Fruit fly (Drosophila melanogaster) whole organism, prepupa: ENCODE data around the gene Alp11.

Source experiments
- Blimp-1 ChIP-seq: fragments of 200-800 bp; sonication (Bioruptor generic); optimal IDR thresholded peaks from 3 replicates; lab custom pipeline; 2017; ENCODE audit warnings: missing biosample characterization, missing genetic modification characterization, mild to moderate bottlenecking, moderate library complexity, missing genetic modification reagents
- CG10631 ChIP-seq: fragments of 200-800 bp; sonication (Bioruptor generic); optimal IDR thresholded peaks from 2 replicates; lab custom pipeline; 2016; ENCODE audit warnings: missing biosample characterization, missing genetic modification characterization
- CG10669 ChIP-seq: fragments of 200-800 bp; sonication (Bioruptor generic); optimal IDR thresholded peaks from 3 replicates; lab custom pipeline; 2018; ENCODE audit warnings: missing biosample characterization, mild to moderate bottlenecking, missing genetic modification characterization, moderate library complexity
- CG11294 ChIP-seq: fragments of 200-800 bp; sonication (Bioruptor generic); IDR thresholded peaks from 2 replicates; pipeline ENCODE4 v1.3.6; 2022; ENCODE audit warnings: missing biosample characterization, missing genetic modification characterization
- CG11902 ChIP-seq: fragments of 200-800 bp; sonication (Bioruptor generic); optimal IDR thresholded peaks from 3 replicates; lab custom pipeline; 2016; ENCODE audit warnings: missing biosample characterization, missing genetic modification characterization
- CG16779 ChIP-seq: fragments of 200-800 bp; sonication (Bioruptor generic); optimal IDR thresholded peaks from 3 replicates; lab custom pipeline; 2017; ENCODE audit warnings: missing biosample characterization, mild to moderate bottlenecking, missing genetic modification characterization
- CG3032 ChIP-seq: fragments of 200-800 bp; optimal IDR thresholded peaks from 2 replicates; lab custom pipeline; 2019; ENCODE audit warnings: missing biosample characterization, mild to moderate bottlenecking, missing genetic modification characterization, moderate library complexity
- CG31627 ChIP-seq: fragments of 200-800 bp; sonication (Bioruptor generic); optimal IDR thresholded peaks from 3 replicates; lab custom pipeline; 2016; ENCODE audit warnings: missing biosample characterization, missing genetic modification characterization
- CG32006 ChIP-seq: fragments of 200-800 bp; sonication (Bioruptor generic); optimal IDR thresholded peaks from 3 replicates; lab custom pipeline; 2017; ENCODE audit warnings: missing biosample characterization, mild to moderate bottlenecking, missing genetic modification characterization
- CG34406 ChIP-seq: fragments of 200-800 bp; sonication (Bioruptor generic); optimal IDR thresholded peaks from 3 replicates; lab custom pipeline; 2016; ENCODE audit warnings: missing biosample characterization, missing genetic modification characterization
- CG3919 ChIP-seq: fragments of 200-800 bp; sonication (Bioruptor generic); optimal IDR thresholded peaks from 3 replicates; lab custom pipeline; 2016; ENCODE audit warnings: missing biosample characterization, missing genetic modification characterization
- CG4318 ChIP-seq: fragments of 200-800 bp; sonication (Bioruptor generic); optimal IDR thresholded peaks from 3 replicates; lab custom pipeline; 2017; ENCODE audit warnings: missing biosample characterization, mild to moderate bottlenecking, missing genetic modification characterization
- CG6163 ChIP-seq: fragments of 200-800 bp; sonication (Bioruptor generic); IDR thresholded peaks from 3 replicates; pipeline ENCODE4 v1.3.6; 2022; ENCODE audit warnings: missing biosample characterization, missing genetic modification characterization
- CG6276 ChIP-seq: fragments of 200-800 bp; sonication (Bioruptor generic); optimal IDR thresholded peaks from 2 replicates; lab custom pipeline; 2017; ENCODE audit warnings: missing biosample characterization, mild to moderate bottlenecking, missing genetic modification characterization
- CG6792 ChIP-seq: fragments of 200-800 bp; sonication (Bioruptor generic); optimal IDR thresholded peaks from 3 replicates; lab custom pipeline; 2016; ENCODE audit warnings: missing biosample characterization, missing genetic modification characterization
- CG6808 ChIP-seq: fragments of 200-800 bp; sonication (Bioruptor generic); optimal IDR thresholded peaks from 3 replicates; lab custom pipeline; 2017; ENCODE audit warnings: missing biosample characterization, missing genetic modification characterization, mild to moderate bottlenecking, moderate library complexity, missing genetic modification reagents
- CG8119 ChIP-seq: fragments of 200-800 bp; sonication (Bioruptor generic); IDR thresholded peaks from 3 replicates; pipeline ENCODE4 v1.3.6; 2022; ENCODE audit warnings: missing biosample characterization, missing genetic modification characterization
- CG8632 ChIP-seq: fragments of 200-800 bp; sonication (Bioruptor generic); optimal IDR thresholded peaks from 3 replicates; lab custom pipeline; 2016; ENCODE audit warnings: missing biosample characterization, missing genetic modification characterization
- Eip75B ChIP-seq: fragments of 200-800 bp; sonication (Bioruptor generic); optimal IDR thresholded peaks from 3 replicates; lab custom pipeline; 2016; ENCODE audit warnings: missing biosample characterization, missing genetic modification characterization
- Eip78C ChIP-seq: fragments of 200-800 bp; sonication (Bioruptor generic); peaks from one replicate; lab custom pipeline; 2016; ENCODE audit warnings: missing biosample characterization, missing genetic modification characterization
- Eip93F ChIP-seq: fragments of 200-800 bp; sonication (Bioruptor generic); optimal IDR thresholded peaks from 2 replicates; lab custom pipeline; 2016; ENCODE audit warnings: missing biosample characterization, mild to moderate bottlenecking, missing genetic modification characterization
- Ets21C ChIP-seq: fragments of 200-800 bp; sonication (Bioruptor generic); optimal IDR thresholded peaks from 3 replicates; lab custom pipeline; 2016; ENCODE audit warnings: missing biosample characterization, missing genetic modification characterization
- Ets96B ChIP-seq: fragments of 200-800 bp; optimal IDR thresholded peaks from 2 replicates; lab custom pipeline; 2019; ENCODE audit warnings: missing biosample characterization, mild to moderate bottlenecking, missing genetic modification characterization, moderate library complexity
- Gug ChIP-seq: fragments of 200-800 bp; sonication (Bioruptor generic); IDR thresholded peaks from 2 replicates; pipeline ENCODE4 v1.3.6; 2022; ENCODE audit warnings: missing biosample characterization, missing genetic modification characterization
- Hr38 ChIP-seq: sonication (Bioruptor generic); optimal IDR thresholded peaks from 2 replicates; lab custom pipeline; 2016; ENCODE audit warnings: missing biosample characterization, missing genetic modification characterization
- Hr39 ChIP-seq: fragments of 200-800 bp; sonication (Bioruptor generic); optimal IDR thresholded peaks from 2 replicates; lab custom pipeline; 2016; ENCODE audit warnings: missing biosample characterization, missing genetic modification characterization
- Hr4 ChIP-seq: fragments of 200-800 bp; sonication (Bioruptor generic); optimal IDR thresholded peaks from 3 replicates; lab custom pipeline; 2016; ENCODE audit warnings: missing biosample characterization, missing genetic modification characterization
- Met ChIP-seq: fragments of 200-800 bp; sonication (Bioruptor generic); optimal IDR thresholded peaks from 3 replicates; lab custom pipeline; 2016; ENCODE audit warnings: missing biosample characterization, missing genetic modification characterization
- OdsH ChIP-seq: fragments of 200-800 bp; sonication (Bioruptor generic); optimal IDR thresholded peaks from 3 replicates; lab custom pipeline; 2016; ENCODE audit warnings: missing biosample characterization, missing genetic modification characterization
- Smox ChIP-seq: fragments of 200-800 bp; sonication (Bioruptor generic); optimal IDR thresholded peaks from 3 replicates; lab custom pipeline; 2016; ENCODE audit warnings: missing biosample characterization, missing genetic modification characterization
- Sox102F ChIP-seq: fragments of 200-800 bp; sonication (Bioruptor generic); optimal IDR thresholded peaks from 2 replicates; lab custom pipeline; 2016; ENCODE audit warnings: missing biosample characterization, mild to moderate bottlenecking, missing genetic modification characterization
- Sox14 ChIP-seq: fragments of 200-800 bp; sonication (Bioruptor generic); optimal IDR thresholded peaks from 3 replicates; lab custom pipeline; 2016; ENCODE audit warnings: missing biosample characterization, missing genetic modification characterization
- Sox15 ChIP-seq: fragments of 200-800 bp; sonication (Bioruptor generic); optimal IDR thresholded peaks from 3 replicates; lab custom pipeline; 2016; ENCODE audit warnings: missing biosample characterization, missing genetic modification characterization
- achi ChIP-seq: fragments of 200-800 bp; sonication (Bioruptor generic); optimal IDR thresholded peaks from 3 replicates; lab custom pipeline; 2016; ENCODE audit warnings: missing biosample characterization, missing genetic modification characterization
- acj6 ChIP-seq: fragments of 200-800 bp; sonication (Bioruptor generic); optimal IDR thresholded peaks from 3 replicates; lab custom pipeline; 2016; ENCODE audit warnings: missing biosample characterization, missing genetic modification characterization
- cyc ChIP-seq: fragments of 200-800 bp; sonication (Bioruptor generic); optimal IDR thresholded peaks from 3 replicates; lab custom pipeline; 2016; ENCODE audit warnings: missing biosample characterization, missing genetic modification characterization
- dac ChIP-seq: fragments of 200-800 bp; sonication (Bioruptor generic); optimal IDR thresholded peaks from 2 replicates; lab custom pipeline; 2017; ENCODE audit warnings: missing biosample characterization, mild to moderate bottlenecking, missing genetic modification characterization
- dsx ChIP-seq: fragments of 200-800 bp; optimal IDR thresholded peaks from 3 replicates; lab custom pipeline; 2019; ENCODE audit warnings: missing biosample characterization, mild to moderate bottlenecking, missing genetic modification characterization, moderate library complexity; ENCODE audit not compliant: poor library complexity, severe bottlenecking
- eg ChIP-seq: fragments of 200-800 bp; sonication (Bioruptor generic); IDR thresholded peaks from 3 replicates; pipeline ENCODE4 v1.3.6; 2022; ENCODE audit warnings: missing biosample characterization, missing genetic modification characterization
- esn ChIP-seq: fragments of 200-800 bp; sonication (Bioruptor generic); optimal IDR thresholded peaks from 2 replicates; lab custom pipeline; 2016; ENCODE audit warnings: missing biosample characterization, mild to moderate bottlenecking, missing genetic modification characterization, moderate library complexity
- fd59A ChIP-seq: fragments of 200-800 bp; sonication (Bioruptor generic); optimal IDR thresholded peaks from 2 replicates; lab custom pipeline; 2017; ENCODE audit warnings: missing biosample characterization, mild to moderate bottlenecking, missing genetic modification characterization, missing genetic modification reagents
- fd85E ChIP-seq: fragments of 200-800 bp; sonication (Bioruptor generic); optimal IDR thresholded peaks from 3 replicates; lab custom pipeline; 2016; ENCODE audit warnings: missing biosample characterization, missing genetic modification characterization
- fkh ChIP-seq: fragments of 200-800 bp; sonication (Bioruptor generic); optimal IDR thresholded peaks from 3 replicates; lab custom pipeline; 2017; ENCODE audit warnings: missing biosample characterization, mild to moderate bottlenecking, missing genetic modification characterization, moderate library complexity
- lz ChIP-seq: fragments of 200-800 bp; sonication (Bioruptor generic); optimal IDR thresholded peaks from 3 replicates; lab custom pipeline; 2016; ENCODE audit warnings: missing biosample characterization, missing genetic modification characterization
- pdm3 ChIP-seq: fragments of 200-800 bp; sonication (Bioruptor generic); optimal IDR thresholded peaks from 3 replicates; lab custom pipeline; 2016; ENCODE audit warnings: missing biosample characterization, missing genetic modification characterization
- salr ChIP-seq, 2 experiments: fragments of 200-800 bp; sonication (Bioruptor generic); optimal IDR thresholded peaks; 3 replicates each; lab custom pipeline; 2016 to 2018; ENCODE audit warnings: missing biosample characterization in 2 of 2, missing genetic modification characterization in 2 of 2, mild to moderate bottlenecking in 1 of 2
- spab ChIP-seq: fragments of 200-800 bp; sonication (Bioruptor generic); optimal IDR thresholded peaks from 2 replicates; lab custom pipeline; 2017; ENCODE audit warnings: missing biosample characterization, mild to moderate bottlenecking, missing genetic modification characterization, missing genetic modification reagents
- ss ChIP-seq, 2 experiments: fragments of 200-800 bp; sonication (Bioruptor generic); optimal IDR thresholded peaks; 2 replicates in 1 of 2; 3 replicates in 1 of 2; lab custom pipeline; 2017 to 2018; ENCODE audit warnings: mild to moderate bottlenecking in 2 of 2, missing biosample characterization in 2 of 2, missing genetic modification characterization in 2 of 2, moderate library complexity in 1 of 2
- svp ChIP-seq: fragments of 200-800 bp; sonication (Bioruptor generic); peaks from one replicate; lab custom pipeline; 2016; ENCODE audit warnings: missing biosample characterization, missing genetic modification characterization
- topi ChIP-seq: fragments of 200-800 bp; sonication (Bioruptor generic); optimal IDR thresholded peaks from 3 replicates; lab custom pipeline; 2016; ENCODE audit warnings: missing biosample characterization, missing genetic modification characterization

Alp11 gene

dm6 chrX:15610173-15610572, 22.6 kb downstream of the Alp11 start:
- TF ChIP-seq dsx (GFP tag; lab: Kevin White, UChicago) (peak; percentile 94), CG3032 (tag; lab: Kevin White, UChicago) (no peak)

dm6 chrX:15610957-15611356, 23.4 kb downstream of the Alp11 start:
- TF ChIP-seq Eip75B (peak; percentile 3), CG34406 (peak; percentile 20), fd59A (GFP tag; lab: Kevin White, UChicago) (peak; percentile 32), CG16779 (tag; lab: Kevin White, UChicago) (no peak), CG10669 (GFP tag; lab: Kevin White, UChicago) (peak; percentile 12), fd85E (GFP tag; lab: Kevin White, UChicago) (no peak), acj6 (peak; percentile 23), Sox15 (GFP tag; lab: Kevin White, UChicago) (no peak), eg (GFP tag; lab: Robert Waterston, UW) (peak; percentile 36; the same call in 1 of the 3 replicates), topi (GFP tag; lab: Kevin White, UChicago) (peak; percentile 38), CG6792 (GFP tag; lab: Kevin White, UChicago) (no peak), OdsH (peak; percentile 16), Hr38 (GFP tag; lab: Kevin White, UChicago) (no peak), CG11902 (GFP tag; lab: Kevin White, UChicago) (no peak), CG6276 (GFP tag; lab: Kevin White, UChicago) (no peak), CG11294 (GFP tag; lab: Robert Waterston, UW) (no peak), lz (GFP tag; lab: Kevin White, UChicago) (no peak), CG6163 (GFP tag; lab: Robert Waterston, UW) (no peak), Ets21C (GFP tag; lab: Kevin White, UChicago) (no peak), Eip93F (GFP tag; lab: Kevin White, UChicago) (no peak), CG3919 (peak; percentile 27), CG10631 (GFP tag; lab: Kevin White, UChicago) (peak; percentile 19), Hr4 (GFP tag; lab: Kevin White, UChicago) (peak; percentile 39), Gug (GFP tag; lab: Robert Waterston, UW) (no peak), Sox102F (GFP tag; lab: Kevin White, UChicago) (no peak), cyc (GFP tag; lab: Kevin White, UChicago) (no peak), svp (GFP tag; lab: Kevin White, UChicago) (peak; percentile 76), dsx (GFP tag; lab: Kevin White, UChicago) (no peak), Met (GFP tag; lab: Kevin White, UChicago) (peak; percentile 48), CG6808 (peak; percentile 12), spab (GFP tag; lab: Kevin White, UChicago) (no peak), Hr39 (GFP tag; lab: Kevin White, UChicago) (peak; percentile 13), CG8632 (peak; percentile 10), salr (GFP tag; optimal IDR thresholded peaks at IDR 0.05; lab: Kevin White, UChicago) (peak in 1 of 2 experiments; percentile 9), Blimp-1 (GFP tag; lab: Kevin White, UChicago) (no peak), CG8119 (GFP tag; lab: Robert Waterston, UW) (no peak; the same call in 2 of the 3 replicates), Smox (GFP tag; lab: Kevin White, UChicago) (no peak), Eip78C (GFP tag; lab: Kevin White, UChicago) (peak; percentile 74), CG4318 (GFP tag; lab: Kevin White, UChicago) (peak; percentile 9), achi (GFP tag; lab: Kevin White, UChicago) (peak; percentile 25), Ets96B (tag; lab: Kevin White, UChicago) (peak; percentile 13), pdm3 (peak; percentile 46), Sox14 (GFP tag; lab: Kevin White, UChicago) (peak; percentile 41), ss (GFP tag; optimal IDR thresholded peaks at IDR 0.05; lab: Kevin White, UChicago) (peak in 1 of 2 experiments; percentile 9), CG31627 (GFP tag; lab: Kevin White, UChicago) (peak; percentile 30), esn (GFP tag; lab: Kevin White, UChicago) (peak; percentile 30), CG32006 (peak; percentile 53), fkh (no peak), dac (no peak)
